Worm (Caenorhabditis elegans) whole organism, young adult: ENCODE measurements around the gene dmsr-7.

Experiments
- ama-1 ChIP-seq, 3 experiments: fragments of 150-350 bp in 1 of 3; sonication (generic microtip) in 2 of 3; optimal IDR thresholded peaks; 2 replicates each; lab custom pipeline; 2014 to 2018; ENCODE audit warnings: missing biosample characterization in 2 of 3, missing genetic modification characterization in 2 of 3, missing genetic modification reagents in 2 of 3
- pha-4 ChIP-seq: fragments of 150-350 bp; sonication (generic microtip); optimal IDR thresholded peaks from 2 replicates; lab custom pipeline; 2014; ENCODE audit warnings: missing biosample characterization, missing genetic modification reagents, missing genetic modification characterization
- snpc-3.4 ChIP-seq: sonication (generic microtip); optimal IDR thresholded peaks from 2 replicates; lab custom pipeline; 2017; ENCODE audit warnings: missing genetic modification characterization, mild to moderate bottlenecking, missing compliant biosample characterization, antibody characterized with exemption, moderate library complexity, missing genotype, missing genetic modification reagents

- TF ChIP-seq snpc-3.4 (no peak), ama-1 (optimal IDR thresholded peaks at IDR 0.05; lab: Kevin White, UChicago) (no peak), ama-1 (GFP tag; optimal IDR thresholded peaks at IDR 0.05; lab: Kevin White, UChicago) (no peak), pha-4 (tag; lab: Kevin White, UChicago) (no peak)
Measured at ce11 chrV:5410679-5411078, 5.5 kb downstream of the dmsr-7 start, which contains the start of gene F08F3.4.
